Fruit fly (Drosophila melanogaster) whole organism: ENCODE results near the gene CG13060.

Experiments used
- CG8478 ChIP-seq: fragments of >200 bp; optimal IDR thresholded peaks from 2 replicates; lab custom pipeline; 2018; ENCODE audit warnings: inconsistent platforms
- Dll ChIP-seq: fragments of >200 bp; optimal IDR thresholded peaks from 2 replicates; lab custom pipeline; 2017
- EcR ChIP-seq, 2 experiments: fragments of >200 bp; optimal IDR thresholded peaks; 2 replicates each; lab custom pipeline; 2017; ENCODE audit warnings: missing biosample characterization in 2 of 2, missing genetic modification characterization in 2 of 2, missing genetic modification reagents in 2 of 2
- pan ChIP-seq: fragments of >200 bp; optimal IDR thresholded peaks from 2 replicates; lab custom pipeline; 2017
- psq ChIP-seq: fragments of >200 bp; optimal IDR thresholded peaks from 2 replicates; lab custom pipeline; 2017
- usp ChIP-seq: fragments of >200 bp; optimal IDR thresholded peaks from 2 replicates; lab custom pipeline; 2017; ENCODE audit warnings: missing biosample characterization, missing genetic modification characterization, mixed read lengths

CG13060 gene

DNA sequence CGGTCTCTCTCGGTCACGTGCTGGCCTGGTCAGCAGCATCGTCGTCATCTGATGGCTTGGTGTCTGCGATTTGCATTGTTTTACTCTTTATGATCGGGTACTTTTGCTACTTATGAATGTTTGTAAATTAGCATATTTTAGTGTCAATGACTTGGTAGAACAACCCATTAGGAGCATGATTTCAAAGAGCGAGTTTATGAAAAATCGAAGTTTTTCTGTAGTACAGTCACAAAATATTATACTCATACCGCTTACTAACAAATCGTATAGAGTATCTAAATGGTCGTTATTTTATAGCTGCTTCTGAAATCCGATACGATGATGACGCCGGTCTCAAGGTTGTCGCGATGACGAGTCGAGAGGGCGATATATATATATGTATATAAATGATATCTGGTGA lies 33.4 kb upstream of the CG13060 start:
- TF ChIP-seq psq (no peak), usp (no peak), EcR (GFP tag; optimal IDR thresholded peaks at IDR 0.05; lab: Kevin White, UChicago) (no peak), Dll (lab: Kevin White, UChicago) (no peak), CG8478 (lab: Kevin White, UChicago) (no peak), pan (lab: Kevin White, UChicago) (no peak)

- TF ChIP-seq pan (lab: Kevin White, UChicago): no peak
- TF ChIP-seq psq: no peak
- no peak for TF ChIP-seq CG8478 (lab: Kevin White, UChicago)
- no peak for TF ChIP-seq Dll (lab: Kevin White, UChicago)
- TF ChIP-seq usp: no peak
- TF ChIP-seq EcR (GFP tag; optimal IDR thresholded peaks at IDR 0.05; lab: Kevin White, UChicago): no peak
These were observed 31.3 kb upstream of the CG13060 start, which contains the start of gene CG13046 for dm6 chr3L:16288322-16288721. Gene CG13046 (minus strand): TSS chr3L:16288422.

DNA sequence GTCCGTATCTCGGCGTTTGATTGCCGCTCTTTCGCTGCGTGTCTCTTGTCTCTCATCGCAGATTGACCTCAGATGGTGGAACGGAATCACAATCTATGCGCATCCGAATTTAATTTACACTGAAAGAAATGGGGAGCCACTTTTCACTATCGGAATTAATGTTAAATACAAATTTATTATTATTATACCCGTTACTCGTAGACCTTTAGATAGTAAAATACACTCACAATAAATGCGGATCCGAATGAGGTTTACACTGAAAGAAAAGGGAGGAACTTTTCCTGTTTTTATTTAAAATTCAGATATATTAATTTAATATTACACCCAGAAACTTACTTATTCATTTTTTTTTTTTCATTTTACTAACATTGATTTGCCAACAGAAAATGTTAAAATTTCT lies 30.6 kb upstream of the CG13060 start:
- TF ChIP-seq usp (no peak), pan (lab: Kevin White, UChicago) (no peak), CG8478 (lab: Kevin White, UChicago) (no peak), EcR (GFP tag; optimal IDR thresholded peaks at IDR 0.05; lab: Kevin White, UChicago) (no peak), psq (no peak), Dll (lab: Kevin White, UChicago) (no peak)

dm6 chr3L:16290850-16291249 lies 28.8 kb upstream of the CG13060 start, which contains the start of gene CG13045:
Gene CG13045 (minus strand): TSS chr3L:16290950.
- no peak for TF ChIP-seq usp
- TF ChIP-seq EcR (GFP tag; optimal IDR thresholded peaks at IDR 0.05; lab: Kevin White, UChicago): no peak
- no peak for TF ChIP-seq pan (lab: Kevin White, UChicago)
- TF ChIP-seq psq: no peak
- TF ChIP-seq Dll (lab: Kevin White, UChicago): no peak
- no peak for TF ChIP-seq CG8478 (lab: Kevin White, UChicago)

DNA sequence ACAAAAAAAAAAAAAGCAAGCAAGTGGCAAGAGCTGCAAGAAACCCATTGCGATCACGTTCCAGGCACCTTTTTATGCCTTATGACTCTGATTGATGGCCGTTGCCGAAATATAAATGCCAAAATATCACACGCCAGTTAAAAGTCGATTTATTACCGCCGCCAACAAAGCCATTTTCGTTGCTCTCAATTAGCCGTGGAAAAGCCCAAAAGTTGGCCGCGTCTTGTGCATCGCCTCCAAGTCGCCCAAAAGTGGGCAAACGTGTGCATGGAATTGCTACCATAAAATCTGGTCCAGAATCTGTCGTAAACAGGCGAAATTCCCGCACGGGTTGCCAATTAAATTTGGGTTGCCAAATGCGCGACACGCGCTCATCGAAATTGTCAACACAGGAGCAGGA lies 28.0 kb upstream of the CG13060 start:
- no peak for TF ChIP-seq pan (lab: Kevin White, UChicago)
- no peak for TF ChIP-seq EcR (GFP tag; optimal IDR thresholded peaks at IDR 0.05; lab: Kevin White, UChicago)
- TF ChIP-seq usp: no peak

- no peak for TF ChIP-seq Dll (lab: Kevin White, UChicago)
- no peak for TF ChIP-seq psq
- TF ChIP-seq EcR (GFP tag; optimal IDR thresholded peaks at IDR 0.05; lab: Kevin White, UChicago): no peak
- TF ChIP-seq usp: no peak
- TF ChIP-seq CG8478 (lab: Kevin White, UChicago): no peak
- no peak for TF ChIP-seq pan (lab: Kevin White, UChicago)
These were observed 24.2 kb upstream of the CG13060 start, which contains the start of gene CG4962 for dm6 chr3L:16295447-16295846. Gene CG4962 (minus strand): TSS chr3L:16295547.

- TF ChIP-seq psq (no peak), Dll (lab: Kevin White, UChicago) (no peak), pan (lab: Kevin White, UChicago) (no peak), CG8478 (lab: Kevin White, UChicago) (no peak), usp (no peak), EcR (GFP tag; optimal IDR thresholded peaks at IDR 0.05; lab: Kevin White, UChicago) (no peak)
These were observed 18.5 kb upstream of the CG13060 start, which contains the start of gene CG4982 for dm6 chr3L:16301153-16301552. Gene CG4982 (plus strand): TSS chr3L:16301453.

dm6 chr3L:16303078-16303477 lies 16.6 kb upstream of the CG13060 start, which contains the start of gene CG13044:
Gene CG13044 (minus strand): TSS chr3L:16303178.
- TF ChIP-seq CG8478 (lab: Kevin White, UChicago) (no peak), psq (no peak), usp (no peak), EcR (GFP tag; optimal IDR thresholded peaks at IDR 0.05; lab: Kevin White, UChicago) (no peak), Dll (lab: Kevin White, UChicago) (no peak), pan (lab: Kevin White, UChicago) (no peak)

DNA sequence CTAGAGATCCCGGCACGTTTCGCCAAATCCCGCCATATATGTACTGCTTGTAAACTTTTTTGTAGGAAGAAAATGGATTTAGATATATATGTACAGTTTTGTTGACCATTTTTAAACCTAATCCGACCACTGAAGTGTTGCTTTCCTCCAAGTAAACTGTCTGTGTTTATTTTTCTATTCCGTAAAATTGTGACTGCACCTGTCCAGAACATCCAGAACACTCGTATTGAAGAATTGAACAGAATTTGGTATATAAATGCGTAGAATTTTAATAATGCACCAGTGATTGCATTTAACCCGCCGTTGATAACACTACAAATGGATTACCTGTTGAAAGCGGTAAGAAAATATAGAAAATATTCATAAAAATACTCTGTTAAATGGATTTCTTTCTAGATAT lies 15.7 kb upstream of the CG13060 start, which contains the start of gene CG43249:
CG43249 (plus strand) TSS at position 301 of the 400 bp plus-strand sequence.
- TF ChIP-seq EcR (GFP tag; optimal IDR thresholded peaks at IDR 0.05; lab: Kevin White, UChicago): no peak
- no peak for TF ChIP-seq CG8478 (lab: Kevin White, UChicago)
- TF ChIP-seq psq: no peak
- TF ChIP-seq Dll (lab: Kevin White, UChicago): no peak
- TF ChIP-seq usp: no peak

DNA sequence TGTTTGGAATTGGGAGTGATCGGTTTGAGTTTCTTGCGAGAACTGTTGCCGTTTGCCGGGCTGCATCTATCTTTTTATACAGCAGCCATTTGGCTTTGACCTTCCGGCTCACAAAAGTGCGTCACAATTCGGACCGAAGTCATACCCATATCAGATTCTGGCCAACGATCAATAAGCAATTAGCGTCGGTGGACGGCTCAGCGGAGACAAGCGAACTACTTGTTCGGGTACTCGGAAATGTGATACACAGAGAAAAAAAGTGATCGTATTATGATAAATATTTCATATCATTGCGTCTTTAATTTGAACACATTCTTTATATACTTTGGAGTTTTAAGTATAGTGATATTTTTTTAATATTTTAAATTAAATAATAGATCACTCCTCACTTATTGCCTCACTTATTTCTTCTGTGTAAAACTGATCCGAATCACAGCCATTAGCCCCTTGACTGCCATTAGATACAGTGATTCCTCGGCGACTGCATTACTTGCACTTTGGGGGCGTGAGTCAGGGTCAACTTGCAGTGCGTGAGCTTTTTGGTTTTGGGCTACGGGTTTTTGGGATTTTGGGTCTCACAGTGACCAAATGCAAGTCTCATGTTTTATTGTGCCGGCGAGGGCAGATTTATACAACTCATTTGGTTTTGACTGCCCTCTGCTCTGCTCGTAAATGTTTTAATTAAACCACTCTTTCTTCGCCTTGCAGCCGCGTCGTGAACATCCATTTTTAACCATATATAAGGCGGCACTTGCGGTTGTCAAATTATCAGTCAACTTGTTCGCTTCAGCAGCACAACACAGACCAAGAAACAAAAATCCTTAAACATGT lies 13.6 kb upstream of the CG13060 start, which contains the start of the genes CG13043 and CG13063:
CG13043 (minus strand) TSS at position 51 of the 831 bp plus-strand sequence.
CG13063 (plus strand) TSS at position 781 of the 831 bp plus-strand sequence.
- TF ChIP-seq usp (no peak), psq (no peak), pan (lab: Kevin White, UChicago) (no peak), CG8478 (lab: Kevin White, UChicago) (no peak), Dll (lab: Kevin White, UChicago) (no peak), EcR (GFP tag; optimal IDR thresholded peaks at IDR 0.05; lab: Kevin White, UChicago) (no peak)

DNA sequence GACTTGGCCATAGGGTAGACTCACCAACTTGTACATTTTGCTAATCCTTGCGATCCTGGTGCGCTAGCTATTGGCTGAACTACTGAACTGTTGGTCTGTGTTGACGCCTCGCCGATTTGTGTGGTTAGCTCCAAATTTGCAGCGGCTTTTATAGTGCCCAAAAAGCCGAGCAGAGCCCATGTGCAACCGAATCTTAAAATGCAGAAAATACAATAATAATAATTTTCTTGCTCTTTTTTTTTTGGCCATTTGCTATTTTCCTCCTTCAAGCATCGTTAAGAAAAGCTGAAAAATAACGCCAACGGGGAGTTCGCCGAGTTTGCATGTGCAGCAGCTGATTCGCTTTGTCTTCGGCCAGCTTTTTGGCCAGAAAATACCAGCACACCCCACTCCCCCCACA lies 11.3 kb upstream of the CG13060 start, which contains the start of gene CG13042:
CG13042 (minus strand) TSS at position 101 of the 400 bp plus-strand sequence.
- no peak for TF ChIP-seq usp
- TF ChIP-seq EcR (GFP tag; optimal IDR thresholded peaks at IDR 0.05; lab: Kevin White, UChicago): no peak
- no peak for TF ChIP-seq CG8478 (lab: Kevin White, UChicago)
- TF ChIP-seq psq: no peak
- TF ChIP-seq pan (lab: Kevin White, UChicago): no peak
- no peak for TF ChIP-seq Dll (lab: Kevin White, UChicago)

DNA sequence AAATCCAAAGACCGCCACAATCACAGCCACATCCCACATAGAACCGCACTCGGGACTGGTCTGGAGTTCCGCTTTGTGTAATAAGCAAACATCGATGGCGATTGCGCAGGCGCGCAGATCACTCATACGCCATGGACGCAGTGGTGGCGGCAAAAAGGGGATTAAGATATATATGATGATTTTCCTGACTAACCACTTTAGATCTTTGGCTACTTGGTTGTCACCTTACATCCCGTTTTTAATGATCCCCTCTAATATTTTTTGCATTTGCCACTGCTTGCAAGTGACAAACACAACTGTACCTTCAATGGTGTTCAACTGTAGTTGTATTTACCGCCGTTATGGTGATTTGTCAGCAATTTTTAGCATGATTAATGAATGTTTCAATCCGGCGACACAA lies 9.7 kb upstream of the CG13060 start:
- no peak for TF ChIP-seq psq
- TF ChIP-seq CG8478 (lab: Kevin White, UChicago): no peak
- no peak for TF ChIP-seq Dll (lab: Kevin White, UChicago)
- no peak for TF ChIP-seq usp
- no peak for TF ChIP-seq pan (lab: Kevin White, UChicago)
- TF ChIP-seq EcR (GFP tag; optimal IDR thresholded peaks at IDR 0.05; lab: Kevin White, UChicago): no peak
